Worm (Caenorhabditis elegans) whole organism, young adult: ENCODE data around the gene chhy-1.

Experiments
- ceh-79 ChIP-seq: sonication (generic microtip); optimal IDR thresholded peaks from 2 replicates; lab custom pipeline; 2017; ENCODE audit warnings: mild to moderate bottlenecking, missing genetic modification characterization, missing compliant biosample characterization
- him-1 ChIP-seq: sonication (generic microtip); optimal IDR thresholded peaks from 2 replicates; lab custom pipeline; 2016; ENCODE audit warnings: missing genotype, missing genetic modification reagents, missing genetic modification characterization, missing compliant biosample characterization
- somi-1 ChIP-seq: fragments of 200-800 bp; sonication (Bioruptor generic); optimal IDR thresholded peaks from 2 replicates; lab custom pipeline; 2018; ENCODE audit warnings: mild to moderate bottlenecking, missing genetic modification characterization, missing compliant biosample characterization
- sptf-2 ChIP-seq: fragments of 200-800 bp; sonication (Bioruptor generic); optimal IDR thresholded peaks from 2 replicates; lab custom pipeline; 2018; ENCODE audit warnings: mild to moderate bottlenecking, missing genetic modification characterization, missing compliant biosample characterization

DNA sequence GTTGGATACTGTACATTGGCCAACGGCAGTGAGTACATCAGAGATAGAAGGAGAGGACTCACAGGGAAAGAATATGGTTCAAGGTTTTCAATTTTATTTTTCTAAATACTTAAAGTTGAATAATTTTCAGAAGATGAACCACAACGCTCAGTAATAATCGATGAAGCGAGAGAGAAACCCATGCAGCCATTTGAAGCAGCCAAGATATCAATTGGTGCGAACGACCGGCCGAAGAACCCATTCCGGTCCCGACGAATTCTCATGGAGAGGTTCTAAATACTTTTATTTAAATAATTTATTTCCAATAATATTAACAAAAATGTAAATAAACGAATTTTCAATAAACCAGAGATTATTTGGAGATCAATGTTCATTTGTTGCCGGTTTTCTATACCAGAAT is 17.3 kb downstream of the chhy-1 start, which contains the start of gene pigg-1:
- TF ChIP-seq ceh-79 (tag; lab: Kevin White, UChicago) (no peak), sptf-2 (GFP tag; lab: Kevin White, UChicago) (no peak), him-1 (tag; lab: Kevin White, UChicago) (no peak), somi-1 (GFP tag; lab: Kevin White, UChicago) (no peak)
